Worm (Caenorhabditis elegans): Measurements from ENCODE around the gene F38A1.13.

The F38A1.13 gene

DNA sequence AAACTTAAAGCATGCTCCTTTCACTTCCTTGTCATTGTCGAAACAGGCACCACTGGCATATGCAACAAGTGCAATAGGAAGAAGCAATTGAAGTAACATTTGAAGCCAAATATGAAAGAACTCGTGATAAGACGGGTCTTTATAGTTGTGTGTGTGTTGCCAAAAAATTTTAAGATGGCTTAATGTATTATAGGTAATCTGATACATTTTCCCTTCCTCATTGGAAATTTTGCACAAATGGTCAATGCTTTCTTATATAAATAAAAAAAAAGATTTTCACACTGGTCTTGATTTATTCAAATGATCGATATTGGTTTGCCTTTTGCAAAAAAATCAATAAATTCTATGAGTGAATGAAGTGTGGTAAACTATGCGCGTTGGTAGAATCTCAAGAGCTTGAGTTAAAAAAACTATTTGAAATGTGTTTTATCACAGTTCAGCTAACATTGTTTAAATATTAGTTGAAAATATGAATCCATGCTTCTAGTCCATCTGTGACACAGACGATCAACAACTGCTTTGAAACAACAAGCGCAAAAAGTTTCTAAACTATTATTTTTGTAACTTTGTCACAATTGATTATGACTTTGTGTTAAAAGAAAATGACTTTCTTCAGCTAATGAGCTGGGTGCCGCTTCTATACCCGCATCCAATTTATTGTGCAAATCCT lies 13.7 kb upstream of the F38A1.13 start, which contains the start of the genes clec-166 and F38A1.6:
Gene clec-166, minus strand, starts transcription at position 101 of the 670 bp plus-strand sequence.
Gene F38A1.6, plus strand, starts transcription at position 620 of the 670 bp plus-strand sequence.
- TF ChIP-seq unc-62 (GFP tag; optimal IDR thresholded peaks at IDR 0.05), result no peak

DNA sequence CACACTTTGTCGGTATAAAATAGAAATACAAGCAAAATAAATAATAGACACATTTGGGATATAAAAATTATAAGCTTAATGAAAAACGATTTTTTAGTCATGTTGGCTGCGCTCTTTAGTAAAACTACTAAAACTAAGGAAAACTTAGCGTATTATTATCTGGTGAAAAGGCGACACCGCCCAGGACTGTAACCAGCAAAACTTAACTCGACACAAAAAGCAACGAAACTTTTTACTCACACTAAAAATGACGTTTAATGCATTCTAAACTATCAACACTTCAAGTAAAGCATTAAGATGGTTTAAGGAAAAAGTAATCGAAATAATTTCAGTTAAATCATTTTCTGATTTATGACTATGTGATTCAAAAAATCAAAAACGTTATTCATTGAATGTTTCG lies 9.4 kb upstream of the F38A1.13 start, which contains the start of gene clec-167:
Gene clec-167, minus strand, starts transcription at position 101 of the 400 bp plus-strand sequence.
- no peak for TF ChIP-seq unc-62 (GFP tag; optimal IDR thresholded peaks at IDR 0.05)

DNA sequence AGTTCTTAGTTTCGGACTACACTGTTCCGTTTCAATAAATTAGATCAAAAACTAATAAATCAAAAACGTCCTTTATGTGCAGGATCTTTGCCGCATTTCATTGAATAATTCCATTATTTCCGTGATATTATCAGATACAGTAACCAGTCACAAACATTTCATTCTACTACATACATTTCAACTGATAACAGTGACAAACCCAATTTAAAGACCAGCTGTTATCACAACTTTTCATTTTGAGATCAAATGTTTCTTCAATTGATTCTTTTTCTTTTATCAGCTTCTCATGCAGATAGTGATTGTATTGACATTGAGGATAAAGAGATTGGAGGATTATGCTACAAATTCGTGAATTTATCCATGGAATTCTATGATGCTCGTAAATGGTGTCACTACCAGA lies 8.3 kb upstream of the F38A1.13 start, which contains the start of gene clec-168:
Gene clec-168, plus strand, starts transcription at position 247 of the 400 bp plus-strand sequence.
- TF ChIP-seq unc-62 (GFP tag; optimal IDR thresholded peaks at IDR 0.05), result no peak

DNA sequence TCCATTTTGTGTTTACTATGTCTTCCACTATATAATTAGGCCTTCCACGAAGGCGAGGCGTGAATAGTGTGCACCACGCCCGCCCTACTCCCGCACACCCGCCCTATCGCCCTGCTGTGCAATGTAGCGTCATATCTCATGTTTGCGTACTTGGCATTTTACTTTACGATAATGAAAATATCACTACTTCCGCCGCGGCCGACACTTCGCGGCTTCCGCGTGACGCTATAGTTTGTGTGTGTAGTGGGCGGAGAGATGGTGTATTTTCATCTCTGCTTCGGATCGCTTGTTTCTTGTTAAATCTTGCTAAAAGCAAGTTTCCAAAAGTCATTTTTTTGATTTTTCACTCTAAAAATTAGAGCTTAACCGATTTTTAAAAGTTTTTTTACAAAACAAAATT lies 4.6 kb upstream of the F38A1.13 start:
- TF ChIP-seq unc-62 (GFP tag; optimal IDR thresholded peaks at IDR 0.05), result no peak

DNA sequence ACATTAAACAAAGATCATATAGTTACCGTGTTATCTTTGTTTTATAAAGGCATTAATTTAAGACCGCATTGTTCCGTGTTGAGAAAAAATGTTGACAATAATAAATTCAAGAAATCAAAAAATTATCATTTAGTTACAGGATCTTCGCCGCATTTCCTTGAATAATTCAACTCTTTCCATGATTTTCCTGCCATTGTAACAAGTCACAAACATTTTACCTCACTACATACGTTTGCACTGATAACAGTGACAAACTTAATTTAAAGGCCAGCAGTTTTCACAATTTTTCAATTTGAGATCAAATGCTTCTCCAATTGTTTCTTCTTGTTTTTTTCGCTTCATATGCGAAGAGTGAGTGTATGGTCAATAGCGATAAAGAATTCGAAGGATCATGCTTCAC lies 4.0 kb upstream of the F38A1.13 start, which contains the start of gene clec-169:
Gene clec-169, plus strand, starts transcription at position 301 of the 400 bp plus-strand sequence.
- TF ChIP-seq unc-62 (GFP tag; optimal IDR thresholded peaks at IDR 0.05), result no peak

DNA sequence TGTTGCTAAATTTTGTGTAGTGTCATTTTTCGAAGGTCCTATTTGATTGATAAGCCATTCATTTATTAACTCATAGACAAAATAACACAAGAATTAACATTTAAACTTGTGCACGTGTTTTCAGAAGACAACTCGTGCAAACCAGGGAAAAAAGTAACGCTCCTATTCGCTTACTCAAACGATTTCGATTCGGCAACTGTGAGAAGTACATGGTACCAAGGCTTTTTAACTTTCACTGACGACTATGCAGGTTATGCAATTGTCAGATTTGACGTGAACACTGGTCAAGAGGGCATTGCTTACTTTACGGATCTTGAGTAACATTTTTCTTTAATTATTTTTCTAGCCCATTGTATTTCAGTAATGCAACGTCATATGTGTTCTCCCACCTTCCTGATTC lies 3.1 kb upstream of the F38A1.13 start:
- TF ChIP-seq unc-62 (GFP tag; optimal IDR thresholded peaks at IDR 0.05), result no peak

DNA sequence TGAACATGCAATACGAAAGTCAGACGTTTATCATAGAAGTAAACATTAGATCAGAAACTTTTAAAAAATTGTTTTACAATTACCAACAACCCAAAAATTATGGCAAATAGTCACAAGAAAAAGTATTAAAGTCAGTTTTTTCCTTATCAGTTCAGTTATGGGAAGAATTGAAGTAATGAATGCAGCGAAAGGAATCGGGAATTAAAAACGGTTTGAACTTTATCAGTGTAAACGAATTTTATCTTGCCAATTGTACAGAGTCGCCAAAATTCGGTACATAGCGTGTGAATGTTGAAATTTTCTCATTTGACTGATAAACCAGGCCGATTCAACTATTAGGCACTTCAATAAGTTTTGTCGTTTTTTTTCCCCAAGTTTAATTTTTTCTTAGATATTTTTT lies 1.1 kb downstream of the F38A1.13 start:
- no peak for TF ChIP-seq unc-62 (GFP tag; optimal IDR thresholded peaks at IDR 0.05)

DNA sequence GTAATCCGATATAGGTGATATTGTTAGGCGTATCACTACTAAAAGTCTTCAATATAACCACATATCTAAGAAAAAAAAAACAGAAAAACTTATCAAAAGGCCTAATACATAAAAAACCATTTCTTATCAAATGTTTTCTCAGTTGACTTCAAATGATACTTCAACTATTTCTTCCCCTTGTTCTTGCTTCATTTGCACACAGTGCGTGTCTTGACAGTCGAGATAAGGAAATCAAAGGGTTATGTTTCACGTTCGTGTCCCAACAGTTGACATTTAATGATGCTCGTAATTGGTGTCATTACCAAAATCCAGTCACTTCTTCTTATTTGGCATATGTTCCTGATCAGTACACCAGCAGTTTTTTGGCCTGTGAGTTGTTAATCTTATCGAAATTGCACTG lies 1.7 kb downstream of the F38A1.13 start, which contains the start of gene clec-170:
Gene clec-170, plus strand, starts transcription at position 143 of the 400 bp plus-strand sequence.
- TF ChIP-seq unc-62 (GFP tag; optimal IDR thresholded peaks at IDR 0.05), result no peak

DNA sequence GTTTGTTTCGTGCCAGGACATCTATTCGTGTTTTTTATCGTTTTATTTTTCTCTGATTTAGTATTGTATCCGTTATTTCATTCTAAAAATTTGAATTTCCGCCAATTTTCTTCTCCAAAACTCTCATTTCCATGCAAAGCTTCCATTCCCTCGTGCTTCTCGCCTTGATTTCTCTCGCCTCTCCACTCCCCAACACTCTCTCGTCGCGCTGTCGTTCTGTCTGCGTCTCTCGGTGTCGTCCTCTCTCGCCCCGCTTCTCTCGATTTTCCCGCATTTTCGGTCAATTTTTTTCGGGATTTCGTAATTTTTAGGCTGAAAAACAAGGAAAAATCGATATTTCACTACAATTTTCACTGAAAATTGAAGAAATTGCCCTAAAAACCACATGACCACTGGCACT lies 9.6 kb downstream of the F38A1.13 start, which contains the start of gene C09E9.1:
Gene C09E9.1, plus strand, starts transcription at position 286 of the 400 bp plus-strand sequence.
- no peak for TF ChIP-seq unc-62 (GFP tag; optimal IDR thresholded peaks at IDR 0.05)

DNA sequence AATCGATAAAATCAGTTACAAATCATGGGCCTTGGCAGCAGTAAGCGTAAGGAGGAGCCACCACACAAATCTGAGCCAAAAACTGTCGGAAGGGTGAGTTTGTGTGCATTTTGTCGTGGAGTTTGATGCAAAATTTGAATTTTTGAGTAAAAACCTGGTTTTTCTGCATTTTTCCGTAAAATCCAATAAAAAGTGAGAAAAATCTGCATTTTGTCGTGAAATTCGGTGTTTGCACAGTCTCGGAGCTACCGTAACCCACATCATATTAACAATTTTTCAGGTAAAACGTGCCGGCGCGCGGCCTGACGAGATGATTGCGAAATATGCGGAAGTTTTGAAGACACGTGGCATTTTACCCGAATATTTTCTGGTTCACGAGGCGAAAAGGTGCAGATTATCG lies 10.9 kb downstream of the F38A1.13 start:
- no peak for TF ChIP-seq unc-62 (GFP tag; optimal IDR thresholded peaks at IDR 0.05)

DNA sequence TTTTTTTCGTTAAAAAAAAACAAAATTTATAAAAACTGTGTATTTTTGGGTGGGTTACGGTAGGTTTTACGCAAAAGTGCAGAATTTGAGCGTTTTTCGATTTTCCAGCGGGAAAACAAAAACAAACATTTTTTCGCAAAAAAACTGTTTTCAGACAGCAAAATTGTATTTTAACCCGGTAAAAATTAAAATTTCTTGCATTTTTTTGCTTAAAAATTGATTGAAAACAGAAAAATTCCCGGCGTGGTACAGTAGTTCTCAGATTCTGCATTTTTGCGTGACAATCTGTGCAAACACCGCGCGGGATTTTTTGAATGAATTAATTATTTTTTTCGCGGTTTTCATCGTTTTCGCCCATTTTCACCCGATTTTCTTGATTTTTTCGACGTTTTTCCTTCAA lies 12.0 kb downstream of the F38A1.13 start:
- no peak for TF ChIP-seq unc-62 (GFP tag; optimal IDR thresholded peaks at IDR 0.05)

DNA sequence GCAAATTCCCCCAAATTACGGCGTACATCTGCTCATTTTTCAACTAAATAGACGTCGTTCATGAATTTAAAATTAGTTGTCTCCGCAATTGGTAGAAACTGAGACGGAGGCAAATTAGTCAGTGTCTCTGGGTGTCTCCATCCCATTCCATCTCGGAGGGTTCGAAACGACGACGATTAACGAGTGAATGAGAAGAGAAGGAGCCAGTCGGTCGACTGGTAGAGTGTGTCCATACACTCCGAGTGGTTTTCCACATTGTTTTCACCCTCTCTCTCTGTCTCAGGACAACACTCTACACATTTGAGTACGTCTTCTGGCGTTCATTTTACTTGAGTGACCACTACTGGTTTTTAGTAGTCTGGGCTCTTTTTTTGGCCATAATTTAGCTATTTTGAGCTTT lies 13.9 kb downstream of the F38A1.13 start:
- TF ChIP-seq unc-62 (GFP tag; optimal IDR thresholded peaks at IDR 0.05), result no peak

DNA sequence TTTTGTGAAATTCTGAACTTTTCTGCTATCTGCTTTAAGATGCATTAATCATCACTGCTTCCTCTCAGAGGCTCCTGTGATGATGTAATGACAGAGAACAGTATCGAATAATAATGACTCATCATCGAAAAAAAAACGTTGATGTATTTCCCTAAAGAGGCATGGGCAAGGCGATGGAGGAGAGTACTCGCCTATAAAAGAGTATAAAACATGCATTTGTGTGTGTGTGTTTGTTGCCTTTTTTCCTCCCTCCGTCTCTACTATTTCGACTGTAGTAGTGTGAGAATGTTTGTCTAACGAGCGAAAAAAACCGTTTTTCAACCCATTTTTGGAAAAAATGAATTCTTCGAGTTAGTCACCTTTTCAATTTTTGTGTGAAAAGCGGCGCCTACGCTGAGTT lies 19.8 kb downstream of the F38A1.13 start:
- TF ChIP-seq unc-62 (GFP tag; optimal IDR thresholded peaks at IDR 0.05), result no peak

DNA sequence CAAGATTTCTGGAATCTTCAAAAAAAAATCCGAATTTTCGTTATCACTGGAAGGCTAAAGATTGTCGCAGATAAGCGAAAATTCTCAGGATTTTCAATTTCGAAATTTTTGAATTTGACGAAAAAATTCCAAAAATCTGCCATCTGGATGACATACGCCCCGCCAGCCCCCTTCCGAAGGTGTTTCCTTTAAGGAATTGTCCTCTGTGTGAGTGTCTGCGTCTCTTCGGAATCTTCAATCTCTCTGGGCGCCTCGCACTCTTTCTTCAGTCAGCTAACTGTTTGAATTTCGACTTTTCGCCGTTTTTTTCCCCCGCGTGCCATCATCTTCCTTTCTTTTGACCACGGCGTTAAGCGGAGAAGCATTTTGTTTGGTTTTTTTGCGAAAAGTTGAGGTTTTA lies 21.5 kb downstream of the F38A1.13 start:
- TF ChIP-seq unc-62 (GFP tag; optimal IDR thresholded peaks at IDR 0.05), result no peak

DNA sequence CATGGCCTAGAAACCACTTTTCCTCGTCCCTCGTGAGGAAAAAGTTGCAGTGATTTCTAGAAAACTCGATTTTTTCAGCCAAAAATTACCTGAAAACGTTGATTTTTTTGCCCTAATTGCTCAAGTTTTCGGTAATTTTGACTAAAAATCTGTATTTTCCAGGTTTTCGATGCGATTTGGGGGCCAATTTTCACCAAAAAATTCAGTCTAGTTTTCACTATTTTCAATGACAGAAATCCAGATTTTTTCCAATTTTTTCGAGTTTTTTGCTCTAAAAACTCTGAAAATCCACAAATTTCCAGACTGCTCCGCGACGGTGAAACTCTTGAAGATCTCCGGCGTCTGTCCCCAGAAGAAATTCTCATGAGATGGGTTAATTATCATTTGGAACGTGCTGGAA lies 24.3 kb downstream of the F38A1.13 start, which contains the start of gene plst-1:
Gene plst-1, plus strand, starts transcription at position 301 of the 400 bp plus-strand sequence.
- no peak for TF ChIP-seq unc-62 (GFP tag; optimal IDR thresholded peaks at IDR 0.05)

DNA sequence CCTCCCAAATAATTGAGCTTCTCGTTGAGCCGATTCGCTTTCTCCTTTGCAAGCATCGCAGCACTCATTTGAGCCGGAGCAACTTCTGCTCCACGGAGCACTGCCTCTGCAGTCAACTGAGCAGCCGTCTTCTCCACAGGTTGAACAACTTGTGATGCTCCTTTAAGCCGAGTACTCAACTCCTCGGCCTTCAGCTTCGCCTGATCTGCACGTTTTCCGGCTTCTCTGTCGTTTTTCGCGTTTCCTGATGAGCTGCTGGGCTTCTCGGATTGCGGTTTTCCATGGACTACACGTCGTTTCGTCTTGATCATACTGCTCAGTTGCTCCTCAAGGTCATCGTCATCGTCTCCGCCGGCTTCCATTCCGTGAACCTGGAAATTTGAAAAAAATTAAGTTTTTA lies 34.0 kb downstream of the F38A1.13 start:
- TF ChIP-seq unc-62 (GFP tag; optimal IDR thresholded peaks at IDR 0.05), result no peak

DNA sequence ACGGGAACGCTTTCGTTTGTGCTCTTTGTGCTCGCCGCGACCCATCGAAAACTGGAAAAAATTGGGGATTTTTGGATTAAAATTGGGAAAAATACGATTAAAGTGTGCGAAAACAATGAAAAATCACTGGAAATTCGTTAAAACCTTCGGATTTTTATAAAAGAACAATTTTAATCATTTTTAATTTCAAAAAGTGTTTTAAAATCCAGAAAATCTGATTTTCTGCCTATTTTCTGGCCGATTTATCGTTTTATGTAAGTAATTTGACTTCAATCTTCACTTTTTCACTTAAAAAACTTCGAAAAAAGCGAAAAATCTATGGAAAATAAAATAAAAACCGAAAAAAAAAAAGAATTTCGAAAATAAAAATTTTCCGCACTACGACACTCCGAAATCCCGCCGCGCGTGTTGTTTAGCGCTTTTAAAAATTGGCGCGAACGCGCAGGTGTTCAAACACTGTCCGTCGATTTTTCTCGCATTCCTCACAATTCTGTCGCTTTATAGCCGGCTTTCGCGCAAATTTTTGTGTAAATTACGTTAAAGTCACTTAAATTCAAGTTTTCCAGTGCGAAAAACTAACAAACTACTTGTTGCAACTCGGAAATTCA lies 44.7 kb downstream of the F38A1.13 start, which contains the start of the genes ddx-46 and F53H1.4:
Gene ddx-46, minus strand, starts transcription at position 51 of the 608 bp plus-strand sequence.
Gene F53H1.4, plus strand, starts transcription at position 567 of the 608 bp plus-strand sequence.
- no peak for TF ChIP-seq unc-62 (GFP tag; optimal IDR thresholded peaks at IDR 0.05)
